Worm (Caenorhabditis elegans) whole organism, young adult: ENCODE results near the gene Y57G11A.5.

Experiments used
- B0019.2 ChIP-seq: fragments of 200-800 bp; sonication (Bioruptor generic); conservative IDR thresholded peaks from 2 replicates; pipeline ENCODE4 v1.3.6; 2022; ENCODE audit warnings: missing genetic modification reagents, missing genetic modification characterization, missing compliant biosample characterization
- C17E4.6 ChIP-seq: fragments of 200-800 bp; sonication (Bioruptor generic); IDR thresholded peaks from 2 replicates; pipeline ENCODE4 v1.3.6; 2022; ENCODE audit warnings: missing genetic modification reagents, missing genetic modification characterization, missing compliant biosample characterization
- D2030.7 ChIP-seq: fragments of 200-800 bp; sonication (Bioruptor generic); IDR thresholded peaks from 2 replicates; pipeline ENCODE4 v1.3.6; 2022; ENCODE audit warnings: missing genetic modification reagents, missing genetic modification characterization, missing compliant biosample characterization
- F23B12.7 ChIP-seq: sonication (generic microtip); optimal IDR thresholded peaks from 2 replicates; lab custom pipeline; 2017; ENCODE audit warnings: missing genetic modification characterization, mild to moderate bottlenecking, missing compliant biosample characterization, antibody characterized with exemption, moderate library complexity; ENCODE audit not compliant: insufficient read depth
- F57A8.1 ChIP-seq: fragments of 200-800 bp; sonication (Bioruptor generic); optimal IDR thresholded peaks from 2 replicates; lab custom pipeline; 2018; ENCODE audit warnings: mild to moderate bottlenecking, missing genetic modification characterization, moderate library complexity, missing compliant biosample characterization
- K11D2.4 ChIP-seq: fragments of 200-800 bp; sonication (Bioruptor generic); IDR thresholded peaks from 2 replicates; pipeline ENCODE4 v1.3.6; 2022; ENCODE audit warnings: missing genetic modification reagents, missing genetic modification characterization, missing compliant biosample characterization
- T07F8.4 ChIP-seq: sonication (generic microtip); optimal IDR thresholded peaks from 2 replicates; lab custom pipeline; 2016; ENCODE audit warnings: mild to moderate bottlenecking, missing genetic modification characterization, moderate library complexity, missing compliant biosample characterization
- T26A5.8 ChIP-seq: sonication (generic microtip); optimal IDR thresholded peaks from 2 replicates; lab custom pipeline; 2016; ENCODE audit warnings: missing genetic modification characterization, missing compliant biosample characterization
- attf-6 ChIP-seq: fragments of 200-800 bp; sonication (Bioruptor generic); IDR thresholded peaks from 2 replicates; pipeline ENCODE4 v1.3.6; 2022; ENCODE audit warnings: missing genetic modification reagents, missing genetic modification characterization, missing compliant biosample characterization
- bed-2 ChIP-seq: fragments of 200-800 bp; sonication (Bioruptor generic); IDR thresholded peaks from 2 replicates; pipeline ENCODE4 v1.3.6; 2022; ENCODE audit warnings: missing genetic modification reagents, missing genetic modification characterization, missing compliant biosample characterization
- ceh-27 ChIP-seq: fragments of 200-800 bp; sonication (Bioruptor generic); optimal IDR thresholded peaks from 2 replicates; lab custom pipeline; 2018; ENCODE audit warnings: mild to moderate bottlenecking, missing genetic modification characterization, moderate library complexity, missing compliant biosample characterization
- ceh-40 ChIP-seq: fragments of 200-800 bp; sonication (Bioruptor generic); IDR thresholded peaks from 2 replicates; pipeline ENCODE4 v1.3.6; 2022; ENCODE audit warnings: missing genetic modification characterization, missing compliant biosample characterization
- egl-18 ChIP-seq: fragments of 200-800 bp; sonication (Bioruptor generic); IDR thresholded peaks from 2 replicates; pipeline ENCODE4 v1.3.6; 2022; ENCODE audit warnings: missing genetic modification reagents, missing genetic modification characterization, missing compliant biosample characterization
- egrh-3 ChIP-seq: fragments of 200-800 bp; sonication (Bioruptor generic); IDR thresholded peaks from 2 replicates; pipeline ENCODE4 v1.3.6; 2022; ENCODE audit warnings: missing genetic modification reagents, missing genetic modification characterization, missing compliant biosample characterization
- gei-17 ChIP-seq: fragments of 200-800 bp; sonication (Bioruptor generic); optimal IDR thresholded peaks from 2 replicates; lab custom pipeline; 2018; ENCODE audit warnings: mild to moderate bottlenecking, missing genetic modification characterization, missing compliant biosample characterization
- him-1 ChIP-seq: sonication (generic microtip); optimal IDR thresholded peaks from 2 replicates; lab custom pipeline; 2016; ENCODE audit warnings: missing genotype, missing genetic modification reagents, missing genetic modification characterization, missing compliant biosample characterization
- hmg-20 ChIP-seq: fragments of 200-800 bp; sonication (Bioruptor generic); IDR thresholded peaks from 2 replicates; pipeline ENCODE4 v1.3.6; 2022; ENCODE audit warnings: missing genetic modification reagents, missing genetic modification characterization, missing compliant biosample characterization
- let-607 ChIP-seq, 2 experiments: fragments of 200-800 bp in 1 of 2; sonication (Bioruptor generic) in 1 of 2; sonication (generic microtip) in 1 of 2; optimal IDR thresholded peaks; 2 replicates each; lab custom pipeline; 2016 to 2018; ENCODE audit warnings: mild to moderate bottlenecking in 2 of 2, missing compliant biosample characterization in 2 of 2, missing genetic modification characterization in 2 of 2, moderate library complexity in 2 of 2, missing genotype in 1 of 2
- lin-35 ChIP-seq, 3 experiments: fragments of 150-350 bp in 2 of 3; sonication (generic microtip) in 1 of 3; optimal IDR thresholded peaks; 2 replicates each; lab custom pipeline; 2014 to 2018; ENCODE audit warnings: missing biosample characterization in 3 of 3, missing genetic modification characterization in 3 of 3, missing genetic modification reagents in 3 of 3
- lin-54 ChIP-seq: fragments of 200-800 bp; sonication (Bioruptor generic); optimal IDR thresholded peaks from 2 replicates; lab custom pipeline; 2018; ENCODE audit warnings: mild to moderate bottlenecking, missing genetic modification characterization, missing compliant biosample characterization
- madf-3 ChIP-seq: fragments of 200-800 bp; sonication (Bioruptor generic); IDR thresholded peaks from 2 replicates; pipeline ENCODE4 v1.3.6; 2022; ENCODE audit warnings: missing genetic modification reagents, missing genetic modification characterization, missing compliant biosample characterization
- madf-6 ChIP-seq: fragments of 200-800 bp; sonication (Bioruptor generic); IDR thresholded peaks from 2 replicates; pipeline ENCODE4 v1.3.6; 2022; ENCODE audit warnings: missing genetic modification reagents, missing genetic modification characterization, missing compliant biosample characterization
- mel-28 ChIP-seq: sonication (generic microtip); optimal IDR thresholded peaks from 2 replicates; lab custom pipeline; 2016; ENCODE audit warnings: borderline replicate concordance, mild to moderate bottlenecking, missing genetic modification characterization, missing compliant biosample characterization
- nfya-1 ChIP-seq: sonication (generic microtip); optimal IDR thresholded peaks from 2 replicates; lab custom pipeline; 2017; ENCODE audit warnings: antibody characterized with exemption, missing compliant biosample characterization, missing genetic modification characterization, borderline replicate concordance; ENCODE audit not compliant: insufficient read depth
- nfya-2 ChIP-seq: fragments of 200-800 bp; sonication (Bioruptor generic); IDR thresholded peaks from 2 replicates; pipeline ENCODE4 v1.3.6; 2022; ENCODE audit warnings: missing genetic modification reagents, missing genetic modification characterization, missing compliant biosample characterization
- nhr-120 ChIP-seq: fragments of 200-800 bp; sonication (Bioruptor generic); IDR thresholded peaks from 2 replicates; pipeline ENCODE4 v1.3.6; 2022; ENCODE audit warnings: missing genetic modification characterization, missing compliant biosample characterization
- nhr-27 ChIP-seq: fragments of 200-800 bp; sonication (Bioruptor generic); optimal IDR thresholded peaks from 2 replicates; lab custom pipeline; 2018; ENCODE audit warnings: mild to moderate bottlenecking, missing genetic modification characterization, moderate library complexity, missing compliant biosample characterization
- nhr-80 ChIP-seq: sonication (generic microtip); optimal IDR thresholded peaks from 2 replicates; lab custom pipeline; 2016; ENCODE audit warnings: missing genetic modification characterization, missing compliant biosample characterization
- repo-1 ChIP-seq: sonication (generic microtip); optimal IDR thresholded peaks from 2 replicates; lab custom pipeline; 2017; ENCODE audit warnings: mild to moderate bottlenecking, missing genetic modification characterization, missing compliant biosample characterization
- snpc-1.1 ChIP-seq: sonication (generic microtip); optimal IDR thresholded peaks from 2 replicates; lab custom pipeline; 2017; ENCODE audit warnings: missing genetic modification characterization, mild to moderate bottlenecking, missing compliant biosample characterization, antibody characterized with exemption, moderate library complexity, missing genotype, missing genetic modification reagents; ENCODE audit not compliant: insufficient read depth
- snpc-4 ChIP-seq, 5 experiments: fragments of 150-350 bp in 1 of 5; sonication (generic microtip) in 4 of 5; optimal IDR thresholded peaks; 2 replicates each; lab custom pipeline; 2014 to 2018; ENCODE audit warnings: missing genetic modification characterization in 5 of 5, missing biosample characterization in 3 of 5, antibody characterized with exemption in 2 of 5, mild to moderate bottlenecking in 2 of 5, missing compliant biosample characterization in 2 of 5, missing genotype in 2 of 5, moderate library complexity in 2 of 5, missing genetic modification reagents in 1 of 5
- zfh-2 ChIP-seq: fragments of 200-800 bp; sonication (Bioruptor generic); conservative IDR thresholded peaks from 2 replicates; pipeline ENCODE4 v1.3.6; 2022; ENCODE audit warnings: missing genetic modification reagents, missing genetic modification characterization, missing compliant biosample characterization
- zim-3 ChIP-seq: sonication (generic microtip); optimal IDR thresholded peaks from 2 replicates; lab custom pipeline; 2017; ENCODE audit warnings: mild to moderate bottlenecking, missing genetic modification characterization, moderate library complexity, missing compliant biosample characterization
- ztf-22 ChIP-seq: fragments of 200-800 bp; sonication (Bioruptor generic); optimal IDR thresholded peaks from 2 replicates; lab custom pipeline; 2018; ENCODE audit warnings: mild to moderate bottlenecking, missing genetic modification characterization, moderate library complexity, missing compliant biosample characterization
- ztf-28 ChIP-seq: fragments of 200-800 bp; sonication (Bioruptor generic); IDR thresholded peaks from 2 replicates; pipeline ENCODE4 v1.3.6; 2022; ENCODE audit warnings: missing genetic modification reagents, missing genetic modification characterization, missing compliant biosample characterization

Y57G11A.5 gene

DNA sequence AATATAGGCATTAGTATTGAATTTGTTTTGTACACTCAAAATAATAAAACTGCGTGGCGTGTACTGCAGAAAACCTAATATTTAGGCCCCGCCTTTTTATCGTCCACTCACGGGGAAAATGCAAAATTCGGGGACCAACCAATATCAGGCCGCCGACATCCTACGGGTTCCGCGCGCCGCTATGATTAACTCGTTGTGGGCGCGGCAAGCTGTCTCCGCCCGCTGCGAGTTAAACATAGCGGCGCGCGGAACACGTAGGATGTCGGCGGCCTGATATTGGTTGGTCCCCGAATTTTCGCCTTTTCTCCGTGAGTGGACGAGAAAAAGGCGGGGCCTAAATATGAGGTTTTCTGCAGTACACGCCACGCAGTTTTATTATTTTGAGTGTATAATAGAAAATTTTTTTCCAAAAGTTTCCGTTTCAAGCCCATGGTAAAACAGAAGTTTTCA is 1.9 kb downstream of the Y57G11A.5 start:
- TF ChIP-seq snpc-1.1 (tag; lab: Kevin White, UChicago): peak; percentile 13
- TF ChIP-seq snpc-4 (GFP tag; optimal IDR thresholded peaks at IDR 0.05; lab: Kevin White, UChicago): peak; percentile 25
- peak in 3 of 4 experiments; percentile 59 to 96 (median 65) for TF ChIP-seq snpc-4 (tag; optimal IDR thresholded peaks at IDR 0.05; lab: Kevin White, UChicago)
- peak; percentile 84 for TF ChIP-seq attf-6 (GFP tag; lab: Robert Waterston, UW)

ce11 chrIV:14506995-14507394 is 5.3 kb downstream of the Y57G11A.5 start:
- TF ChIP-seq F57A8.1 (GFP tag; lab: Kevin White, UChicago) (no peak), D2030.7 (no peak), hmg-20 (no peak), T07F8.4 (no peak), nfya-2 (GFP tag; lab: Robert Waterston, UW) (no peak), ceh-27 (GFP tag; lab: Kevin White, UChicago) (no peak), ceh-40 (GFP tag; lab: Robert Waterston, UW) (no peak), let-607 (tag; optimal IDR thresholded peaks at IDR 0.05; lab: Kevin White, UChicago) (no peak), madf-3 (GFP tag; lab: Robert Waterston, UW) (no peak), zim-3 (tag; lab: Kevin White, UChicago) (no peak), egl-18 (GFP tag; lab: Robert Waterston, UW) (no peak), mel-28 (tag; lab: Kevin White, UChicago) (no peak), madf-6 (GFP tag; lab: Robert Waterston, UW) (no peak), him-1 (tag; lab: Kevin White, UChicago) (no peak), lin-35 (GFP tag; optimal IDR thresholded peaks at IDR 0.05; lab: Kevin White, UChicago) (no peak)

DNA sequence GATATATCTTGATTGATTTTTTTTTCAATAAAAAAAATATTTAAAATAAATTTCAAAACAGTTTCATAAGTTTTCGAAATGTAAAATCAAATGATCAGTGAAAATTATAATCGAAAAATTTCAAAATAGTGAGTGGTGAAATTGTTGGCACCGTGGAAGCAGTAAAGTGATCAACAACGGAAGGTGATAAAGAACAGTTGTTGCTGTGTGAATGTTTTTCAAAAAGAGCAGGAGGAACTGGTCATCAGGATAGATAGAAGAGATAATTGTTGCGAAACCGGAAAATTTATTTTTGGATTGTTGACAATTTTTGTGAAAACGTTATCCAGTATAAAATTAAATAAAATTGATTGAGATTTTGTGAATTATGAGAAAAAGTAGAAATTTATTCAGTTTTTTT is 6.3 kb downstream of the Y57G11A.5 start:
- TF ChIP-seq nfya-1 (no peak), attf-6 (GFP tag; lab: Robert Waterston, UW) (peak; percentile 41; the same call in 1 of the 2 replicates)
- TF ChIP-seq, all 124 proteins: peak for 1

ce11 chrIV:14505066-14505465 is 7.2 kb downstream of the Y57G11A.5 start, which contains the start of gene tag-273:
Gene tag-273 (minus strand): TSS chrIV:14505166.
- TF ChIP-seq C17E4.6 (GFP tag; lab: Robert Waterston, UW) (no peak), ztf-22 (GFP tag; lab: Kevin White, UChicago) (no peak), F57A8.1 (GFP tag; lab: Kevin White, UChicago) (no peak), egrh-3 (GFP tag; lab: Robert Waterston, UW) (no peak), nhr-120 (no peak), bed-2 (GFP tag; lab: Robert Waterston, UW) (no peak), K11D2.4 (GFP tag; lab: Robert Waterston, UW) (no peak), nhr-27 (tag; lab: Kevin White, UChicago) (no peak), T26A5.8 (tag; lab: Kevin White, UChicago) (no peak), repo-1 (tag; lab: Kevin White, UChicago) (no peak), lin-54 (GFP tag; lab: Kevin White, UChicago) (no peak), zfh-2 (GFP tag; lab: Robert Waterston, UW) (no peak), ztf-28 (GFP tag; lab: Robert Waterston, UW) (no peak), B0019.2 (GFP tag; lab: Robert Waterston, UW) (no peak), nhr-80 (tag; lab: Kevin White, UChicago) (no peak), gei-17 (GFP tag; lab: Kevin White, UChicago) (no peak), F23B12.7 (tag; lab: Kevin White, UChicago) (no peak)
